Fruit fly (Drosophila melanogaster) whole organism, embryonic: Measurements from ENCODE around the gene bsf.
A peak's percentile ranks its signal among the peaks of the same experiment; 100 is the strongest.

Source experiments
- B-H2 ChIP-seq: fragments of 200-800 bp; sonication (Bioruptor generic); optimal IDR thresholded peaks from 2 replicates; lab custom pipeline; 2018; ENCODE audit warnings: missing biosample characterization, mild to moderate bottlenecking, missing genetic modification characterization
- Bgb ChIP-seq: fragments of 200-800 bp; sonication (Bioruptor generic); IDR thresholded peaks from 2 replicates; pipeline ENCODE4 v1.3.6; 2022; ENCODE audit warnings: missing biosample characterization, missing genetic modification characterization; ENCODE audit not compliant: partially characterized antibody
- Bteb2 ChIP-seq: fragments of 200-800 bp; sonication (Bioruptor generic); optimal IDR thresholded peaks from 2 replicates; lab custom pipeline; 2016; ENCODE audit warnings: missing biosample characterization, missing genetic modification characterization
- CG10321 ChIP-seq: fragments of 200-800 bp; sonication (Bioruptor generic); IDR thresholded peaks from 2 replicates; pipeline ENCODE4 v1.3.6; 2022; ENCODE audit warnings: missing biosample characterization, missing genetic modification characterization
- CG11085 ChIP-seq: fragments of 200-800 bp; sonication (Bioruptor generic); IDR thresholded peaks from 2 replicates; pipeline ENCODE4 v1.3.6; 2022; ENCODE audit warnings: missing biosample characterization, missing genetic modification characterization
- CG11398 ChIP-seq: fragments of 200-800 bp; sonication (Bioruptor generic); optimal IDR thresholded peaks from 2 replicates; lab custom pipeline; 2016; ENCODE audit warnings: missing biosample characterization, missing genetic modification characterization
- CG11560 ChIP-seq: fragments of 200-800 bp; sonication (Bioruptor generic); IDR thresholded peaks from 3 replicates; pipeline ENCODE4 v1.3.6; 2022; ENCODE audit warnings: missing biosample characterization, missing genetic modification characterization
- CG1233 ChIP-seq: fragments of 200-800 bp; sonication (Bioruptor generic); optimal IDR thresholded peaks from 4 replicates; lab custom pipeline; 2018; ENCODE audit warnings: missing biosample characterization, mild to moderate bottlenecking, missing genetic modification characterization
- CG14710 ChIP-seq: fragments of 200-800 bp; sonication (Bioruptor generic); optimal IDR thresholded peaks from 3 replicates; lab custom pipeline; 2019; ENCODE audit warnings: missing biosample characterization, mild to moderate bottlenecking, missing genetic modification characterization, moderate library complexity
- CG1529 ChIP-seq: fragments of 200-800 bp; sonication (Bioruptor generic); optimal IDR thresholded peaks from 3 replicates; lab custom pipeline; 2018; ENCODE audit warnings: missing biosample characterization, missing genetic modification characterization
- CG15479 ChIP-seq: fragments of 200-800 bp; sonication (Bioruptor generic); optimal IDR thresholded peaks from 3 replicates; lab custom pipeline; 2019; ENCODE audit warnings: missing biosample characterization, mild to moderate bottlenecking, missing genetic modification characterization, moderate library complexity
- CG17186 ChIP-seq: fragments of 200-800 bp; sonication (Bioruptor generic); optimal IDR thresholded peaks from 3 replicates; lab custom pipeline; 2017; ENCODE audit warnings: missing biosample characterization, missing genetic modification reagents, missing genetic modification characterization
- CG1792 ChIP-seq: fragments of 200-800 bp; sonication (Bioruptor generic); optimal IDR thresholded peaks from 2 replicates; lab custom pipeline; 2016; ENCODE audit warnings: missing biosample characterization, missing genetic modification characterization
- CG18011 ChIP-seq: fragments of 200-800 bp; sonication (Bioruptor generic); optimal IDR thresholded peaks from 2 replicates; lab custom pipeline; 2017; ENCODE audit warnings: missing biosample characterization, missing genetic modification characterization, mild to moderate bottlenecking, moderate library complexity, missing genotype
- CG3065 ChIP-seq: fragments of 200-800 bp; sonication (Bioruptor generic); optimal IDR thresholded peaks from 2 replicates; lab custom pipeline; 2016; ENCODE audit warnings: missing biosample characterization, missing genetic modification characterization
- CG3163 ChIP-seq: fragments of 200-800 bp; sonication (Bioruptor generic); optimal IDR thresholded peaks from 3 replicates; lab custom pipeline; 2016; ENCODE audit warnings: missing biosample characterization, missing genetic modification characterization
- CG32767 ChIP-seq: fragments of 200-800 bp; sonication (Bioruptor generic); IDR thresholded peaks from 2 replicates; pipeline ENCODE4 v1.3.6; 2022; ENCODE audit warnings: missing biosample characterization, missing genetic modification characterization
- CG3847 ChIP-seq: fragments of 200-800 bp; sonication (Bioruptor generic); IDR thresholded peaks from 2 replicates; pipeline ENCODE4 v1.3.6; 2022; ENCODE audit warnings: missing biosample characterization, missing genetic modification characterization
- CG4282 ChIP-seq: fragments of 200-800 bp; sonication (Bioruptor generic); optimal IDR thresholded peaks from 2 replicates; lab custom pipeline; 2016; ENCODE audit warnings: missing biosample characterization, missing genetic modification characterization
- CG4328 ChIP-seq: fragments of 200-800 bp; sonication (Bioruptor generic); optimal IDR thresholded peaks from 3 replicates; lab custom pipeline; 2017; ENCODE audit warnings: missing biosample characterization, missing genetic modification reagents, missing genetic modification characterization
- CG43689 ChIP-seq: fragments of 200-800 bp; sonication (Bioruptor generic); IDR thresholded peaks from 2 replicates; pipeline ENCODE4 v1.3.6; 2022; ENCODE audit warnings: missing biosample characterization, missing genetic modification characterization
- CG4730 ChIP-seq: fragments of 200-800 bp; sonication (Bioruptor generic); IDR thresholded peaks from 2 replicates; pipeline ENCODE4 v1.3.6; 2022; ENCODE audit warnings: missing biosample characterization, missing genetic modification characterization
- CG5245 ChIP-seq: fragments of 200-800 bp; sonication (Bioruptor generic); optimal IDR thresholded peaks from 3 replicates; lab custom pipeline; 2016; ENCODE audit warnings: missing biosample characterization, missing genetic modification characterization
- CG6765 ChIP-seq: fragments of 200-800 bp; sonication (Bioruptor generic); optimal IDR thresholded peaks from 3 replicates; lab custom pipeline; 2017; ENCODE audit warnings: missing biosample characterization, mild to moderate bottlenecking, missing genetic modification characterization
- CG8290 ChIP-seq, 3 experiments: fragments of 200-800 bp; sonication (Bioruptor generic); optimal IDR thresholded peaks; 2 replicates each; lab custom pipeline; 2016 to 2019; ENCODE audit warnings: missing biosample characterization in 3 of 3, missing genetic modification characterization in 3 of 3, mild to moderate bottlenecking in 2 of 3, moderate library complexity in 1 of 3
- CG9797 ChIP-seq: fragments of 200-800 bp; sonication (Bioruptor generic); optimal IDR thresholded peaks from 3 replicates; lab custom pipeline; 2018; ENCODE audit warnings: missing biosample characterization, mild to moderate bottlenecking, missing genetic modification characterization
- Dp ChIP-seq: fragments of 200-800 bp; sonication (Bioruptor generic); optimal IDR thresholded peaks from 2 replicates; lab custom pipeline; 2018; ENCODE audit warnings: missing biosample characterization, mild to moderate bottlenecking, missing genetic modification characterization, moderate library complexity
- Gsc ChIP-seq: fragments of 200-800 bp; sonication (Bioruptor generic); IDR thresholded peaks from 2 replicates; pipeline ENCODE4 v1.3.6; 2022; ENCODE audit warnings: missing biosample characterization, missing genetic modification characterization
- H2.0 ChIP-seq: fragments of 200-800 bp; sonication (Bioruptor generic); IDR thresholded peaks from 2 replicates; pipeline ENCODE4 v1.3.6; 2022; ENCODE audit warnings: missing biosample characterization, missing genetic modification characterization
- Lhr ChIP-seq: fragments of 200-800 bp; sonication (Bioruptor generic); optimal IDR thresholded peaks from 3 replicates; lab custom pipeline; 2017; ENCODE audit warnings: mild to moderate bottlenecking, missing biosample characterization, missing genetic modification reagents, missing genetic modification characterization
- NC2β ChIP-seq: fragments of 200-800 bp; sonication (Bioruptor generic); optimal IDR thresholded peaks from 2 replicates; lab custom pipeline; 2016; ENCODE audit warnings: missing biosample characterization, missing genetic modification characterization
- Rfx ChIP-seq: fragments of 200-800 bp; sonication (Bioruptor generic); IDR thresholded peaks from 2 replicates; pipeline ENCODE4 v1.3.6; 2022; ENCODE audit warnings: missing biosample characterization, missing genetic modification characterization
- Sry-δ ChIP-seq: fragments of 200-800 bp; sonication (Bioruptor generic); optimal IDR thresholded peaks from 2 replicates; lab custom pipeline; 2016; ENCODE audit warnings: missing biosample characterization, missing genetic modification characterization
- Vsx1 ChIP-seq: fragments of 200-800 bp; sonication (Bioruptor generic); optimal IDR thresholded peaks from 2 replicates; lab custom pipeline; 2017; ENCODE audit warnings: missing biosample characterization, mild to moderate bottlenecking, missing genetic modification characterization, missing genetic modification reagents
- ap ChIP-seq: fragments of 200-800 bp; sonication (Bioruptor generic); IDR thresholded peaks from 2 replicates; pipeline ENCODE4 v1.3.6; 2022; ENCODE audit warnings: missing biosample characterization, missing genetic modification characterization
- chn ChIP-seq: fragments of 200-800 bp; sonication (Bioruptor generic); optimal IDR thresholded peaks from 2 replicates; lab custom pipeline; 2016; ENCODE audit warnings: missing biosample characterization, missing genetic modification characterization
- cwo ChIP-seq: fragments of 200-800 bp; sonication (Bioruptor generic); optimal IDR thresholded peaks from 3 replicates; lab custom pipeline; 2017; ENCODE audit warnings: missing biosample characterization, missing genetic modification characterization, mild to moderate bottlenecking, moderate library complexity, missing genetic modification reagents
- da ChIP-seq: fragments of 200-800 bp; sonication (Bioruptor generic); optimal IDR thresholded peaks from 2 replicates; lab custom pipeline; 2016; ENCODE audit warnings: missing biosample characterization, missing genetic modification characterization
- danr ChIP-seq: fragments of 200-800 bp; sonication (Bioruptor generic); IDR thresholded peaks from 2 replicates; pipeline ENCODE4 v1.3.6; 2022; ENCODE audit warnings: missing biosample characterization, missing genetic modification characterization
- gcm ChIP-seq: fragments of 200-800 bp; sonication (Bioruptor generic); optimal IDR thresholded peaks from 2 replicates; lab custom pipeline; 2019; ENCODE audit warnings: missing biosample characterization, mild to moderate bottlenecking, missing genetic modification characterization, moderate library complexity
- gro ChIP-seq: fragments of 200-800 bp; sonication (Bioruptor generic); optimal IDR thresholded peaks from 2 replicates; lab custom pipeline; 2016; ENCODE audit warnings: missing biosample characterization, missing genetic modification characterization
- gsb ChIP-seq: fragments of 200-800 bp; sonication (Bioruptor generic); IDR thresholded peaks from 2 replicates; pipeline ENCODE4 v1.3.6; 2022; ENCODE audit warnings: missing biosample characterization, missing genetic modification characterization
- gt ChIP-seq: fragments of 200-800 bp; sonication (Bioruptor generic); IDR thresholded peaks from 2 replicates; pipeline ENCODE4 v1.3.6; 2022; ENCODE audit warnings: missing biosample characterization, missing genetic modification characterization
- insv ChIP-seq, 2 experiments: fragments of 200-800 bp; sonication (Bioruptor generic); optimal IDR thresholded peaks; 3 replicates each; lab custom pipeline; 2016 to 2018; ENCODE audit warnings: missing biosample characterization in 2 of 2, missing genetic modification characterization in 2 of 2
- lbe ChIP-seq: fragments of 200-800 bp; sonication (Bioruptor generic); optimal IDR thresholded peaks from 2 replicates; lab custom pipeline; 2016; ENCODE audit warnings: missing biosample characterization, mild to moderate bottlenecking, missing genetic modification characterization
- nerfin-2 ChIP-seq: fragments of 200-800 bp; sonication (Bioruptor generic); IDR thresholded peaks from 2 replicates; pipeline ENCODE4 v1.3.6; 2022; ENCODE audit warnings: missing biosample characterization, missing genetic modification characterization; ENCODE audit not compliant: partially characterized antibody
- otp ChIP-seq: fragments of 200-800 bp; sonication (Bioruptor generic); IDR thresholded peaks from 3 replicates; pipeline ENCODE4, ENCODE4 v1.3.6; 2022; ENCODE audit warnings: missing biosample characterization, missing genetic modification characterization
- p53 ChIP-seq: fragments of 200-800 bp; sonication (Bioruptor generic); optimal IDR thresholded peaks from 2 replicates; lab custom pipeline; 2016; ENCODE audit warnings: missing biosample characterization, missing genetic modification characterization
- slou ChIP-seq: fragments of 200-800 bp; sonication (Bioruptor generic); optimal IDR thresholded peaks from 3 replicates; lab custom pipeline; 2016; ENCODE audit warnings: missing biosample characterization, missing genetic modification characterization
- slp2 ChIP-seq: fragments of 200-800 bp; sonication (Bioruptor generic); optimal IDR thresholded peaks from 2 replicates; lab custom pipeline; 2016; ENCODE audit warnings: missing biosample characterization, missing genetic modification characterization
- vnd ChIP-seq: fragments of 200-800 bp; sonication (Bioruptor generic); IDR thresholded peaks from 3 replicates; pipeline ENCODE4 v1.3.6; 2022; ENCODE audit warnings: missing biosample characterization, missing genetic modification characterization; ENCODE audit not compliant: partially characterized antibody

Gene bsf

dm6 chr2L:18477455-18477854, 23.1 kb upstream of the bsf start (continued):
- TF ChIP-seq Sry-δ (GFP tag; lab: Kevin White, UChicago) (no peak), insv (GFP tag; optimal IDR thresholded peaks at IDR 0.05; lab: Kevin White, UChicago) (peak in 1 of 2 experiments; percentile 38), CG8290 (GFP tag; optimal IDR thresholded peaks at IDR 0.05; lab: Kevin White, UChicago) (peak; percentile 93), CG8290 (tag; optimal IDR thresholded peaks at IDR 0.05; lab: Kevin White, UChicago) (peak in 1 of 2 experiments; percentile 46), p53 (GFP tag; lab: Kevin White, UChicago) (no peak), gsb (GFP tag; lab: Robert Waterston, UW) (peak; percentile 81; the same call in 1 of the 2 replicates), Bgb (no peak), CG5245 (GFP tag; lab: Kevin White, UChicago) (peak; percentile 86), CG18011 (no peak), CG10321 (GFP tag; lab: Robert Waterston, UW) (no peak), B-H2 (GFP tag; lab: Kevin White, UChicago) (peak; percentile 33), Gsc (no peak), gt (peak; percentile 77), otp (GFP tag; lab: Robert Waterston, UW) (peak; percentile 92; the same call in 2 of the 3 replicates), CG4730 (GFP tag; lab: Robert Waterston, UW) (peak; percentile 87), CG4328 (peak; percentile 67), Rfx (no peak), ap (GFP tag; lab: Robert Waterston, UW) (peak; percentile 79), CG14710 (peak; percentile 95), CG1529 (peak; percentile 83), CG11560 (tag; lab: Robert Waterston, UW) (no peak; the same call in 2 of the 3 replicates), CG15479 (GFP tag; lab: Kevin White, UChicago) (no peak), CG32767 (GFP tag; lab: Robert Waterston, UW) (peak; percentile 84), Bteb2 (no peak), slp2 (GFP tag; lab: Kevin White, UChicago) (peak; percentile 55), CG3163 (GFP tag; lab: Kevin White, UChicago) (no peak), CG3847 (GFP tag; lab: Robert Waterston, UW) (peak; percentile 77), Dp (GFP tag; lab: Kevin White, UChicago) (no peak), Lhr (peak; percentile 78), CG1792 (GFP tag; lab: Kevin White, UChicago) (peak; percentile 26), CG11398 (GFP tag; lab: Kevin White, UChicago) (peak; percentile 15), cwo (GFP tag; lab: Kevin White, UChicago) (peak; percentile 76), CG11085 (GFP tag; lab: Robert Waterston, UW) (peak; percentile 82), CG4282 (GFP tag; lab: Kevin White, UChicago) (no peak), danr (GFP tag; lab: Robert Waterston, UW) (peak; percentile 81; the same call in 1 of the 2 replicates), CG43689 (peak; percentile 77), vnd (no peak), CG1233 (GFP tag; lab: Kevin White, UChicago) (peak; percentile 84), gro (GFP tag; lab: Kevin White, UChicago) (no peak), CG6765 (GFP tag; lab: Kevin White, UChicago) (peak; percentile 27), nerfin-2 (no peak), CG17186 (GFP tag; lab: Kevin White, UChicago) (peak; percentile 5), chn (GFP tag; lab: Kevin White, UChicago) (peak; percentile 66), Vsx1 (GFP tag; lab: Kevin White, UChicago) (peak; percentile 76), da (GFP tag; lab: Kevin White, UChicago) (no peak), H2.0 (GFP tag; lab: Robert Waterston, UW) (peak; percentile 86), gcm (GFP tag; lab: Kevin White, UChicago) (peak; percentile 93), slou (GFP tag; lab: Kevin White, UChicago) (peak; percentile 76), lbe (GFP tag; lab: Kevin White, UChicago) (peak; percentile 59), CG9797 (peak; percentile 7), CG3065 (peak; percentile 72), NC2β (GFP tag; lab: Kevin White, UChicago) (peak; percentile 26)
